Comparison of ENCODE assay signal across 2 worm cellular contexts in the genomic region with DNA sequence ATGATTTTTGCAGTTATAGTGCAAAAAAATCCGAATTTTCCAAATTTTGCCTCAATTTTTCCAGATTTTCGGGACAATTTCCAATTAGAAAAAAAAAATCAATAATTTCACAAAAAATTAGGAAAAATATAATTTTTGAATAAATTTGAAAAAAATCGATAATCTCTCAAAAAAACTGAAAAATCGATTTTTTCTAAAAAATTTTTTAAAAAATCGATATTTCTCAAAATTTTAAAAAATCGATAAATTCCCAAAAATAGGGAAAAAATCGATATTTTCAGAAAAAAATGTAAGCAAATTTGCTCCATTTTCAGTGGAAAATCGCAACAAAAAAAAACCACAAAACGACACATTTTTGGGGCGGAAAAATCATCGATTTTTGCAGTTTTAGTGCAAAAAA.
TF ChIP-seq lines count a peak whose summit lies in the region.

No protein-coding gene starts in this region.

TF ChIP-seq in whole organism, L4 larva, 104 proteins besides CTCF, POLR2A, EP300 and RAD21:
- TF ChIP-seq hlh-11 (tag; optimal IDR thresholded peaks at IDR 0.05; lab: Kevin White, UChicago) (no peak), aha-1 (tag; lab: Kevin White, UChicago) (peak; percentile 86), hmg-1.1 (GFP tag; IDR thresholded peaks at IDR 0.05; lab: Robert Waterston, UW) (no peak), F49E8.2 (tag; optimal IDR thresholded peaks at IDR 0.05; lab: Kevin White, UChicago; ENCODE audit: borderline replicate concordance) (no peak)

TF ChIP-seq in whole organism, midembryonic, 9 proteins besides CTCF, POLR2A, EP300 and RAD21:
- TF ChIP-seq cog-1 (tag; optimal IDR thresholded peaks at IDR 0.05; lab: Kevin White, UChicago), result no peak
- peak; percentile 89 for TF ChIP-seq T22C8.4 (GFP tag; IDR thresholded peaks at IDR 0.05; lab: Robert Waterston, UW)
TF ChIP-seq in whole organism, midembryonic: peak in this region for 1.
